Fruit fly (Drosophila melanogaster) S2 (cell line): ENCODE measurements around the gene Rpp20.

Experiments
- CG8478 ChIP-seq: fragments of >200 bp; optimal IDR thresholded peaks from 2 replicates; lab custom pipeline; 2018
- CTCF ChIP-seq, 2 experiments: fragments of >200 bp; optimal IDR thresholded peaks; 2 replicates each; lab custom pipeline; 2018

dm6 chrX:19783457-19783856, 39.2 kb downstream of the Rpp20 start, which contains the start of gene zld:
- TF ChIP-seq CG8478, result no peak
- no peak for TF ChIP-seq CTCF (optimal IDR thresholded peaks at IDR 0.05; lab: Kevin White, UChicago)
